Worm (Caenorhabditis elegans): ENCODE measurements around the gene col-19.

col-19 gene

DNA sequence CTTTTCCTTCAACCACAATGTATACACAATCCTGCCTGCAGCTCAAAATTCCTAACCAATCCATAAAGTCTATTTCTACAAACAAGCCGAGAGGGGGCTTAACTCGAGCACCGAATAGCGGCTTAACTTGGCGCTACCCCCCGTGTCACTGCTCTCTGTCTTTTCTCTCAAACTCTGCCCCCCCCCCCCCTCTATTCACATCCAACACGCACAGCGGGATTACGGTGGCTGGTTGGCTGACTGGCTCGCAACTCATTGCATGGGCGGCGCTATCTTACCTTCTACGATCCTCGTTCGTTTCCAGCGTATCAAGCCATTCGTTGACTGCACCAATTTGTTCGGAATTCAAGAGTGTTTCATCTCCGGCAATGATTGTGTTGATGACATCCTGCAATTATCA is 10.1 kb downstream of the col-19 start:
- TF ChIP-seq ceh-82 (tag; optimal IDR thresholded peaks at IDR 0.05) (no peak), nhr-23 (tag; optimal IDR thresholded peaks at IDR 0.05) (no peak), nhr-77 (tag; optimal IDR thresholded peaks at IDR 0.05) (no peak), F13H6.1 (tag; optimal IDR thresholded peaks at IDR 0.05) (no peak), sma-3 (GFP tag; optimal IDR thresholded peaks at IDR 0.05) (no peak)

DNA sequence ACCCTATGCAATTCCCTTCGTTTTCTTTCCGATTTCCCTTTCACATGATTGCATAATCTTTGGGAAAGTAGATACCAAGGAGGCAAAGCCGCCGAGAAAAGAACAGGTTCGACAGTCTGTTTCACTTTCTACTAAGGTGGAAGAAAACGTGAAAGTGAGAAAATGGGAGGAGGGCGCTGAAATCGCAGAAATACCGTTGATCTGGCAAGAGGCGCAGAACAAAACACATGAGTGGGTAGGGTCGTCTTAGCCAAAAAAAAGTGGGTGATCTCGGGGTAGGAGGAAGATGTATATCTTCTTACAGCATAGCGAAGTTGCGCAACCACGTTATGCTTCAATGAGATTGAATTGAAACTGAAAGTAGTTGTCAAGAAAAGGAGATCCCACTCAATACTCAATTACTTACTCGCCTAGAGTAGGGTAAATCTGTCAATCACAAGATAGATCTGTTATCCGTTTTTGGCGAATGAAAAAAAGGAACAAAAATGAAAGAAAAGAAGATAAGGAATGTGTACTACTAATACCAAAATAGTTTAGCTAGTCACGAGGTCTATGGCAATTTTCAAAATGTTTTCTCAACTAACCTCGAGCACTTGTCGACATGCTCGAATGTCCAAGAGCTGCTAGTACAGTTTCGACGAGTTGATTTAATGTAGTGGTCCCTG is 11.7 kb downstream of the col-19 start:
- TF ChIP-seq gmeb-1 (tag; optimal IDR thresholded peaks at IDR 0.05) (no peak), nhr-25 (tag; optimal IDR thresholded peaks at IDR 0.05) (peak; percentile 70), sem-4 (tag; optimal IDR thresholded peaks at IDR 0.05) (peak; percentile 23), aly-2 (tag; optimal IDR thresholded peaks at IDR 0.05) (no peak), sma-9 (GFP tag; optimal IDR thresholded peaks at IDR 0.05) (peak; percentile 35), sma-9 (tag; optimal IDR thresholded peaks at IDR 0.05) (no peak), nhr-129 (tag; optimal IDR thresholded peaks at IDR 0.05) (peak; percentile 15), nhr-21 (tag; optimal IDR thresholded peaks at IDR 0.05) (peak; percentile 7), blmp-1 (tag; optimal IDR thresholded peaks at IDR 0.05; ENCODE audit: insufficient read depth) (peak; percentile 98)

DNA sequence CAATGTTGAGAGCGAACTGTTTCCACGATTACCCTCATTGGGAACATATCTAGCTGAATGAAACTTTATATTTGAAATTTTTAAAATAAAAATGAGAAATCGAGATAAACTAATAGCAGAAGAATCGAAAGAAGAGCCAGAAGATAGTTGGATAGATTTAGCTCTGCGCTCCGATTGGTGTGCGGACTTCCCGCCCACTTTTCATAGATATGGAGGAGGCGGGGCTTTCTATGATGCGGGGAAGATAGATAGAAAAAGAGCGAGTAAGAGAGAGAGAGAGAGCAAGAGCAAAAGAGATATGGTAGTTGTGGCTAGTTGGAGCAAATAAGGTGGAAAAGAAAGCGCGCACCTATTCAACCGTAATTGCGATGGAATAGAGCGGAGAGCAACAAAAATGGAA is 12.2 kb downstream of the col-19 start, which contains the start of gene dve-1:
TSS of gene dve-1 (minus strand) at position 66 of the 400 bp plus-strand sequence.
- no peak for TF ChIP-seq nhr-237 (tag; optimal IDR thresholded peaks at IDR 0.05)
- TF ChIP-seq nhr-21 (tag; optimal IDR thresholded peaks at IDR 0.05): no peak
- TF ChIP-seq elt-3 (tag; optimal IDR thresholded peaks at IDR 0.05): no peak
- no peak for TF ChIP-seq lin-11 (tag; optimal IDR thresholded peaks at IDR 0.05)
- no peak for TF ChIP-seq sma-9 (GFP tag; optimal IDR thresholded peaks at IDR 0.05)
- TF ChIP-seq sma-9 (tag; optimal IDR thresholded peaks at IDR 0.05): no peak
- no peak for TF ChIP-seq mbf-1 (tag; optimal IDR thresholded peaks at IDR 0.05)
- no peak for TF ChIP-seq alr-1 (tag; optimal IDR thresholded peaks at IDR 0.05)
- no peak for TF ChIP-seq blmp-1 (tag; optimal IDR thresholded peaks at IDR 0.05; ENCODE audit: insufficient read depth)
- TF ChIP-seq aly-2 (tag; optimal IDR thresholded peaks at IDR 0.05): no peak
- TF ChIP-seq unc-55 (GFP tag; optimal IDR thresholded peaks at IDR 0.05): no peak
- no peak for TF ChIP-seq dmd-4 (tag; optimal IDR thresholded peaks at IDR 0.05)

DNA sequence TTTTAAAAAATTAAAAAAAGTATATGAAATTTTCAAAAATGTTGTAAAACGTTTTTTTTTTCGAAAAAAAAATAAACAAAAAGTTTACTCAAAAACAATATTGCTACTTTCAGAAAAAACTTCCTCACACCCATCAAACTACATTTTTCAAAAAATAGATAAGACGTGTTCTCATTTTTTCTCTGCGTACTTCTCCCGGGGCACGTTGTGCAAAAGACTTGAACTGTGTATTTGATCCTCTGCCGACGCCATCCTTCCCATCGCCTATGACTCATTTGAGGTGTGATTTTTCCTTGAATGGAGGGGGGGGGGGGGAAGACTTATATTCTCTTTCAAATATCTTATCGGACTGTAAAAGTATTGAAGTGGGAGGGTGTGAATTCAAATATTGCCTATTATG is 16.9 kb downstream of the col-19 start:
- TF ChIP-seq nhr-25 (tag; optimal IDR thresholded peaks at IDR 0.05): no peak
- peak; percentile 39 for TF ChIP-seq fos-1 (tag; optimal IDR thresholded peaks at IDR 0.05)

DNA sequence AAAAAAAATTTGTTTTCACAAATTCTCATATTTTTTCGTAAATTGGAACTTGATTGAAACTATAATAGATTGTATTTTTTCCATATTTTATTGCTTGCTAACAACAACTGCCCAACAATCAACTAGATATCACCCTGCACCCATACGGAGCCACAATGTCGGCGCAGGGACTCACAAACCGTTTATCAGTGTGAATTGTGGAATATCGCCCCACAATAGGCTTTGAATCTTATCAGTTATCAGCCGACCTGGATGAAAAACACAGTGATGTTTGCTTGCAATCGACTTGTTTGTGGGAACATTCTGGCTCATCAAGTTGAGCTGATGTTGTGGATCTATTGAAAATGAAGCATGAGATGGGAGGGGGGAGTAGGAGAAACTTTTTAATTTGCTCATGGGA is 17.5 kb downstream of the col-19 start:
- TF ChIP-seq nhr-77 (tag; optimal IDR thresholded peaks at IDR 0.05): no peak
- peak; percentile 15 for TF ChIP-seq sma-9 (GFP tag; optimal IDR thresholded peaks at IDR 0.05)
- TF ChIP-seq sma-9 (tag; optimal IDR thresholded peaks at IDR 0.05): no peak

DNA sequence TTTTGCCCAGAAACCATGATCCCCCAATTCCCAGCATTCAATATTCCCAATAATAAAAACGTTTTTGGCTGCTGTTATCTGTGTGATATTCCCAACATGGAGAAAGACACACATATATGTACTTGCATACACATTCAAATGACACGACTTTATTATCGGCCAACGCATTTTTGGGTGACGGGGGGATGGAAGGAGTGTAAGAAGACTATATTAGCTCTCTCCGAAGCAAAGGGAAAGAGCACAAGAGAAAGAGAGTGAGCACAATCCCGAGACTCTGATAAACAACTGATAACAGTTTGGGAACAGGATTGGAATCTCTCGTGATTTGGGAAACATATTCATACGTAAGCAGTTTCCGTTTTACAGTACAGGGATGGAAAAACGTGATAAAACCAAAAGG is 18.9 kb downstream of the col-19 start:
- TF ChIP-seq fos-1 (tag; optimal IDR thresholded peaks at IDR 0.05): peak; percentile 86
- no peak for TF ChIP-seq ama-1 (optimal IDR thresholded peaks at IDR 0.05)
- peak; percentile 23 for TF ChIP-seq sma-3 (GFP tag; optimal IDR thresholded peaks at IDR 0.05)
- TF ChIP-seq aly-2 (tag; optimal IDR thresholded peaks at IDR 0.05): no peak
- TF ChIP-seq sma-9 (GFP tag; optimal IDR thresholded peaks at IDR 0.05): peak; percentile 11
- no peak for TF ChIP-seq sma-9 (tag; optimal IDR thresholded peaks at IDR 0.05)
- TF ChIP-seq mbf-1 (tag; optimal IDR thresholded peaks at IDR 0.05): no peak
- peak; percentile 73 for TF ChIP-seq crh-2 (tag; optimal IDR thresholded peaks at IDR 0.05)
- TF ChIP-seq nhr-10 (tag; optimal IDR thresholded peaks at IDR 0.05): no peak
- peak; percentile 12 for TF ChIP-seq F13H6.1 (tag; optimal IDR thresholded peaks at IDR 0.05)

DNA sequence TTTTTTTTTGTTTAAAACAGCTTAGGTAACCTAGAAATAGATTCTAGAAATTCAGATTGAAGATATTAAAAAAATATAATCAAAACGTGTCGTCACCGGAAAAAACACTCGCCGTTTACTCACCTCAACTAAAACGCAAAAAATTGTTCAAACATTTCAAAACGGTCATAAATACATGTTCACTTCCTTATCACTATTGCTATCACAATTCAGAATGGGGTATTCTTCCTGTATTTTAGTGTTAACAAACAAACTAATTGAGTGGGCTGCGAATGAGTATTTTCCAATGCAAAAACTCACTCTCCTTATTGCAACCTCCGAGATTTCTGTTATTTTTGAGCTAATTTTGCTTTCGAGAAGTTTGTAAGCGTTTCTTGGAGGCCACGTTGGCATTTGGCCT is 28.3 kb downstream of the col-19 start, which contains the start of gene F52D1.2:
TSS of gene F52D1.2 (minus strand) at position 393 of the 400 bp plus-strand sequence.
- peak; percentile 70 for TF ChIP-seq fos-1 (tag; optimal IDR thresholded peaks at IDR 0.05)
- TF ChIP-seq nhr-77 (tag; optimal IDR thresholded peaks at IDR 0.05): no peak
- no peak for TF ChIP-seq blmp-1 (tag; optimal IDR thresholded peaks at IDR 0.05; ENCODE audit: insufficient read depth)

DNA sequence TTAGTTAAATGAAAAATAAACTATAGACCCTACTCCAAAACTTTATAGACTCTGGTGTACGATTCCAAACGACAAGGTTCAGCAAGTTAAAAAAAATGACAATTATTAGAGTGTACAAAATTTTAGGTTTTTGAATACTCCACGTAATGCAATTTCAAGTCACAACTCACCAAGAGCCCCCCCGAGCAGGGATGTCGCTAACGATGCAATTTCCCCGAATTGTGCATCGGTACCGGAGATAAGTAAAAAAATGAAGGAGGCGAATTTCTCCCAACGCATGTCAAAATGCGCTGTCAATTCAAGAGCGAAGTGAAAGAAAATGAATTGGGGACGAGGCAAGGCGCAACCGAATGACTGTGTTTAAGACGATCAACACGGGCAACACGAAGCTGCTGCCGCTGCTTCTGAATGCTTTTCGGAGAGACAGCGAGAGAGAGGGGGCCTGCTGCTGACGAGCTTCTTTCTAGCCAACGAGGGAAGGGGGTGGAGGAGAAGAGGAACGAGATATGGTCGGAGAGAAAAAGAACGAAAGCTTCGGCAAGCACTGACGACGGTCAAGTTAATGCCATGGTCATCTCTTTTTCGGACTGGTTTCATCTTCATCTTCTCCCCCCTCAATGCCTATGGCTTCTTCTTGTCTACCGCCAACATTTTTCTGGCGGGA is 35.8 kb downstream of the col-19 start, which contains the start of gene abu-12:
TSS of gene abu-12 (minus strand) at position 472 of the 664 bp plus-strand sequence.
- TF ChIP-seq ceh-16 (tag; optimal IDR thresholded peaks at IDR 0.05) (no peak), sma-9 (GFP tag; optimal IDR thresholded peaks at IDR 0.05) (no peak), sma-9 (tag; optimal IDR thresholded peaks at IDR 0.05) (no peak), egl-27 (tag; optimal IDR thresholded peaks at IDR 0.05) (no peak), ZK546.5 (tag; optimal IDR thresholded peaks at IDR 0.05) (no peak), F13H6.1 (tag; optimal IDR thresholded peaks at IDR 0.05) (no peak), mdl-1 (tag; optimal IDR thresholded peaks at IDR 0.05) (no peak), crh-2 (tag; optimal IDR thresholded peaks at IDR 0.05) (no peak), zag-1 (tag; optimal IDR thresholded peaks at IDR 0.05) (no peak), skn-1 (tag; optimal IDR thresholded peaks at IDR 0.05) (no peak), blmp-1 (tag; optimal IDR thresholded peaks at IDR 0.05; ENCODE audit: insufficient read depth) (no peak), nhr-21 (tag; optimal IDR thresholded peaks at IDR 0.05) (no peak), sem-4 (tag; optimal IDR thresholded peaks at IDR 0.05) (no peak), lin-39 (tag; optimal IDR thresholded peaks at IDR 0.05) (no peak), fos-1 (tag; optimal IDR thresholded peaks at IDR 0.05) (no peak), dmd-4 (tag; optimal IDR thresholded peaks at IDR 0.05) (no peak), nhr-11 (tag; optimal IDR thresholded peaks at IDR 0.05) (no peak), ztf-4 (tag; optimal IDR thresholded peaks at IDR 0.05) (no peak), nhr-25 (tag; optimal IDR thresholded peaks at IDR 0.05) (no peak)

Measured in whole organism, L2 larva.